Fruit fly (Drosophila melanogaster): ENCODE data around the gene CG10365.

- no peak for TF ChIP-seq fru (GFP tag; optimal IDR thresholded peaks at IDR 0.05)
- no peak for TF ChIP-seq rgr (GFP tag; optimal IDR thresholded peaks at IDR 0.05)
- no peak for TF ChIP-seq Jra (GFP tag; optimal IDR thresholded peaks at IDR 0.05)
- TF ChIP-seq lola (GFP tag; optimal IDR thresholded peaks at IDR 0.05): no peak
- no peak for TF ChIP-seq usp (GFP tag; optimal IDR thresholded peaks at IDR 0.05)
- no peak for TF ChIP-seq woc (GFP tag; optimal IDR thresholded peaks at IDR 0.05)
- TF ChIP-seq pan (optimal IDR thresholded peaks at IDR 0.05): no peak
- peak; percentile 80 for TF ChIP-seq CrebA (GFP tag; optimal IDR thresholded peaks at IDR 0.05; ENCODE audit: borderline replicate concordance)
- TF ChIP-seq GATAd (GFP tag; optimal IDR thresholded peaks at IDR 0.05): no peak
- TF ChIP-seq psq (GFP tag; optimal IDR thresholded peaks at IDR 0.05): no peak
- no peak for TF ChIP-seq Rel (GFP tag; optimal IDR thresholded peaks at IDR 0.05)
- TF ChIP-seq Rel (tag; optimal IDR thresholded peaks at IDR 0.05): peak; percentile 42
Observed at dm6 chr3R:23724843-23725506, 1.8 kb downstream of the CG10365 start.

All from whole organism, wandering third instar larva.